Worm (Caenorhabditis elegans) whole organism, late embryonic: ENCODE data around the gene sdz-23.

Experiments
- F13H6.1 ChIP-seq: sonication (generic microtip); optimal IDR thresholded peaks from 2 replicates; lab custom pipeline; 2016; ENCODE audit warnings: missing genetic modification characterization, missing compliant biosample characterization
- ahr-1 ChIP-seq: sonication (generic microtip); optimal IDR thresholded peaks from 2 replicates; lab custom pipeline; 2016; ENCODE audit warnings: missing genetic modification characterization, missing compliant biosample characterization
- elt-2 ChIP-seq: sonication (generic microtip); optimal IDR thresholded peaks from 2 replicates; lab custom pipeline; 2016; ENCODE audit warnings: missing genetic modification reagents, missing genetic modification characterization, missing compliant biosample characterization
- ets-4 ChIP-seq: sonication (generic microtip); optimal IDR thresholded peaks from 2 replicates; lab custom pipeline; 2016; ENCODE audit warnings: missing genetic modification characterization, missing compliant biosample characterization
- fax-1 ChIP-seq: sonication (generic microtip); optimal IDR thresholded peaks from 2 replicates; lab custom pipeline; 2016; ENCODE audit warnings: missing genotype, missing genetic modification characterization, missing compliant biosample characterization
- fkh-10 ChIP-seq: fragments of 150-350 bp; optimal IDR thresholded peaks from 2 replicates; lab custom pipeline; 2014; ENCODE audit warnings: missing biosample characterization, missing genetic modification reagents, missing genetic modification characterization
- nfya-1 ChIP-seq: sonication (generic microtip); optimal IDR thresholded peaks from 2 replicates; lab custom pipeline; 2017; ENCODE audit warnings: missing genetic modification characterization, mild to moderate bottlenecking, missing compliant biosample characterization, antibody characterized with exemption, moderate library complexity
- nhr-11 ChIP-seq: fragments of 150-350 bp; optimal IDR thresholded peaks from 2 replicates; lab custom pipeline; 2014; ENCODE audit warnings: missing biosample characterization, missing genetic modification characterization
- pha-4 ChIP-seq: fragments of 150-350 bp; optimal IDR thresholded peaks from 2 replicates; lab custom pipeline; 2018; ENCODE audit warnings: missing biosample characterization, missing genetic modification reagents, missing genetic modification characterization
- pqm-1 ChIP-seq: sonication (generic microtip); optimal IDR thresholded peaks from 2 replicates; lab custom pipeline; 2016; ENCODE audit warnings: missing genetic modification characterization, missing compliant biosample characterization
- sox-2 ChIP-seq: fragments of 200-800 bp; sonication (Bioruptor generic); IDR thresholded peaks from 2 replicates; pipeline ENCODE4 v1.3.6; 2022; ENCODE audit warnings: missing genetic modification reagents, missing genetic modification characterization, missing compliant biosample characterization
- sox-4 ChIP-seq: sonication (generic microtip); optimal IDR thresholded peaks from 2 replicates; lab custom pipeline; 2017; ENCODE audit warnings: mild to moderate bottlenecking, missing genetic modification characterization, inconsistent platforms, missing compliant biosample characterization

- TF ChIP-seq nfya-1 (tag; lab: Kevin White, UChicago): no peak
- no peak for TF ChIP-seq fkh-10 (GFP tag; lab: Kevin White, UChicago)
- no peak for TF ChIP-seq nhr-11 (tag; lab: Kevin White, UChicago)
- no peak for TF ChIP-seq sox-2 (GFP tag; lab: Robert Waterston, UW)
- TF ChIP-seq ets-4 (tag; lab: Kevin White, UChicago): no peak
- TF ChIP-seq pha-4 (tag; lab: Kevin White, UChicago): no peak
- no peak for TF ChIP-seq elt-2 (tag; lab: Kevin White, UChicago)
- TF ChIP-seq sox-4: no peak
- no peak for TF ChIP-seq fax-1 (tag; lab: Kevin White, UChicago)
- no peak for TF ChIP-seq ahr-1 (tag; lab: Kevin White, UChicago)
- TF ChIP-seq F13H6.1: no peak
- TF ChIP-seq pqm-1 (tag; lab: Kevin White, UChicago): no peak
These were observed 17.8 kb upstream of the sdz-23 start, which contains the start of gene str-131 for ce11 chrV:8081579-8081978.
